Worm (Caenorhabditis elegans) whole organism, L4 larva: ENCODE results near the gene clc-24.

Experiments
- ceh-28 ChIP-seq: fragments of 150-350 bp; optimal IDR thresholded peaks from 2 replicates; lab custom pipeline; 2014; ENCODE audit warnings: missing biosample characterization, missing genetic modification reagents, missing genetic modification characterization
- lir-3 ChIP-seq: sonication (generic microtip); optimal IDR thresholded peaks from 2 replicates; lab custom pipeline; 2016; ENCODE audit warnings: mild to moderate bottlenecking, missing genetic modification characterization, missing compliant biosample characterization
- mdt-29 ChIP-seq: fragments of 200-800 bp; sonication (Bioruptor generic); IDR thresholded peaks from 2 replicates; pipeline ENCODE4 v1.3.6; 2022; ENCODE audit warnings: missing genetic modification reagents, missing genetic modification characterization, missing compliant biosample characterization
- mep-1 ChIP-seq: fragments of 150-350 bp; sonication (generic microtip); optimal IDR thresholded peaks from 3 replicates; lab custom pipeline; 2014; ENCODE audit warnings: missing biosample characterization, missing genetic modification characterization

ce11 chrIII:1001297-1001696 lies 8.5 kb upstream of the clc-24 start, which contains the start of gene R06B10.7:
- TF ChIP-seq lir-3 (tag; lab: Kevin White, UChicago) = no peak
- no peak for TF ChIP-seq mdt-29
- TF ChIP-seq ceh-28 = no peak
- no peak for TF ChIP-seq mep-1 (tag; lab: Kevin White, UChicago)
